Worm (Caenorhabditis elegans) whole organism, L1 larva: ENCODE results near the gene F47B8.13.
A peak's percentile ranks its signal among the peaks of the same experiment; 100 is the strongest.

Experiments
- C04F5.9 ChIP-seq: sonication (generic microtip); optimal IDR thresholded peaks from 2 replicates; lab custom pipeline; 2016; ENCODE audit warnings: missing genetic modification characterization, missing compliant biosample characterization
- Y116A8C.19 ChIP-seq: sonication (generic microtip); optimal IDR thresholded peaks from 2 replicates; lab custom pipeline; 2016; ENCODE audit warnings: missing compliant biosample characterization, missing genetic modification characterization, borderline replicate concordance
- alr-1 ChIP-seq: fragments of 200-800 bp; sonication (Bioruptor generic); optimal IDR thresholded peaks from 2 replicates; lab custom pipeline; 2018; ENCODE audit warnings: borderline replicate concordance, mild to moderate bottlenecking, missing genetic modification characterization, missing compliant biosample characterization
- ceh-63 ChIP-seq: fragments of 200-800 bp; sonication (Bioruptor generic); optimal IDR thresholded peaks from 2 replicates; lab custom pipeline; 2018; ENCODE audit warnings: mild to moderate bottlenecking, missing genetic modification characterization, missing compliant biosample characterization
- ceh-8 ChIP-seq: fragments of 200-800 bp; sonication (Bioruptor generic); optimal IDR thresholded peaks from 2 replicates; lab custom pipeline; 2018; ENCODE audit warnings: mild to moderate bottlenecking, missing genetic modification characterization, moderate library complexity, missing compliant biosample characterization
- ceh-90 ChIP-seq: sonication (generic microtip); optimal IDR thresholded peaks from 2 replicates; lab custom pipeline; 2016; ENCODE audit warnings: missing genetic modification characterization, missing compliant biosample characterization
- efl-1 ChIP-seq, 4 experiments: fragments of 150-350 bp; optimal IDR thresholded peaks in 3 of 4; peaks in 1 of 4; 1 replicate in 1 of 4; 2 replicates in 3 of 4; lab custom pipeline; 2014; ENCODE audit warnings: missing biosample characterization in 2 of 4, missing genetic modification characterization in 2 of 4, missing genetic modification reagents in 2 of 4
- efl-3 ChIP-seq: fragments of 200-800 bp; sonication (Bioruptor generic); optimal IDR thresholded peaks from 2 replicates; lab custom pipeline; 2018; ENCODE audit warnings: mild to moderate bottlenecking, missing genetic modification characterization, missing compliant biosample characterization
- egl-13 ChIP-seq: sonication (generic microtip); optimal IDR thresholded peaks from 2 replicates; lab custom pipeline; 2016; ENCODE audit warnings: missing genotype, missing genetic modification reagents, missing genetic modification characterization, missing compliant biosample characterization
- egl-27 ChIP-seq, 2 experiments: fragments of 150-350 bp in 1 of 2; sonication (generic microtip); optimal IDR thresholded peaks; 3 replicates each; lab custom pipeline; 2017 to 2018; ENCODE audit warnings: missing biosample characterization in 2 of 2, missing genetic modification characterization in 2 of 2, missing genetic modification reagents in 2 of 2
- elt-3 ChIP-seq, 6 experiments: fragments of 150-350 bp in 1 of 6; sonication (generic microtip); optimal IDR thresholded peaks; 2 replicates each; lab custom pipeline; 2017 to 2018; ENCODE audit warnings: missing biosample characterization in 6 of 6, missing genetic modification characterization in 6 of 6, inconsistent platforms in 1 of 6
- fkh-8 ChIP-seq: sonication (generic microtip); optimal IDR thresholded peaks from 2 replicates; lab custom pipeline; 2016; ENCODE audit warnings: mild to moderate bottlenecking, missing genetic modification characterization, missing compliant biosample characterization
- fos-1 ChIP-seq: fragments of 150-350 bp; optimal IDR thresholded peaks from 2 replicates; lab custom pipeline; 2014; ENCODE audit warnings: missing biosample characterization, missing genetic modification characterization
- grh-1 ChIP-seq: fragments of 200-800 bp; sonication (Bioruptor generic); IDR thresholded peaks from 2 replicates; pipeline ENCODE4 v1.3.6; 2022; ENCODE audit warnings: missing genetic modification reagents, missing genetic modification characterization, missing compliant biosample characterization
- hlh-4 ChIP-seq: sonication (generic microtip); optimal IDR thresholded peaks from 2 replicates; lab custom pipeline; 2016; ENCODE audit warnings: mild to moderate bottlenecking, missing genetic modification characterization, missing compliant biosample characterization
- hpl-2 ChIP-seq: fragments of 150-350 bp; optimal IDR thresholded peaks from 2 replicates; lab custom pipeline; 2014; ENCODE audit warnings: missing biosample characterization, missing genetic modification reagents, missing genetic modification characterization
- irx-1 ChIP-seq: sonication (generic microtip); optimal IDR thresholded peaks from 2 replicates; lab custom pipeline; 2016; ENCODE audit warnings: missing genetic modification characterization, missing compliant biosample characterization
- jun-1 ChIP-seq: fragments of 150-350 bp; optimal IDR thresholded peaks from 2 replicates; lab custom pipeline; 2014; ENCODE audit warnings: missing biosample characterization, missing genetic modification reagents, missing genetic modification characterization
- lin-13 ChIP-seq: fragments of 150-350 bp; optimal IDR thresholded peaks from 2 replicates; lab custom pipeline; 2014; ENCODE audit warnings: missing biosample characterization, missing genetic modification reagents, missing genetic modification characterization
- lin-15B ChIP-seq: fragments of 150-350 bp; sonication (generic microtip); optimal IDR thresholded peaks from 3 replicates; lab custom pipeline; 2014; ENCODE audit warnings: missing biosample characterization, missing genetic modification characterization
- lin-39 ChIP-seq: fragments of 150-350 bp; optimal IDR thresholded peaks from 2 replicates; lab custom pipeline; 2014; ENCODE audit warnings: missing biosample characterization, missing genetic modification reagents, missing genetic modification characterization
- lsy-2 ChIP-seq, 2 experiments: fragments of 150-350 bp; optimal IDR thresholded peaks; 2 replicates each; lab custom pipeline; 2014; ENCODE audit warnings: missing biosample characterization in 2 of 2, missing genetic modification characterization in 2 of 2
- mdl-1 ChIP-seq, 2 experiments: fragments of 150-350 bp; optimal IDR thresholded peaks; 2 replicates each; lab custom pipeline; 2014 to 2017; ENCODE audit warnings: missing biosample characterization in 2 of 2, missing genetic modification characterization in 2 of 2, inconsistent platforms in 1 of 2
- mef-2 ChIP-seq: fragments of 150-350 bp; optimal IDR thresholded peaks from 2 replicates; lab custom pipeline; 2014; ENCODE audit warnings: missing biosample characterization, missing genetic modification characterization
- nhr-20 ChIP-seq: sonication (generic microtip); optimal IDR thresholded peaks from 2 replicates; lab custom pipeline; 2016; ENCODE audit warnings: mild to moderate bottlenecking, missing genetic modification characterization, missing compliant biosample characterization
- nhr-47 ChIP-seq: sonication (generic microtip); optimal IDR thresholded peaks from 2 replicates; lab custom pipeline; 2016; ENCODE audit warnings: mild to moderate bottlenecking, missing genetic modification characterization, moderate library complexity, missing compliant biosample characterization
- nhr-71 ChIP-seq: sonication (generic microtip); optimal IDR thresholded peaks from 2 replicates; lab custom pipeline; 2016; ENCODE audit warnings: mild to moderate bottlenecking, missing genetic modification characterization, moderate library complexity, missing compliant biosample characterization
- nhr-76 ChIP-seq: sonication (generic microtip); optimal IDR thresholded peaks from 2 replicates; lab custom pipeline; 2017; ENCODE audit warnings: missing biosample characterization, missing genetic modification characterization
- nhr-77 ChIP-seq: fragments of 150-350 bp; optimal IDR thresholded peaks from 2 replicates; lab custom pipeline; 2014; ENCODE audit warnings: missing biosample characterization, missing genetic modification characterization
- pag-3 ChIP-seq: sonication (generic microtip); optimal IDR thresholded peaks from 2 replicates; lab custom pipeline; 2017; ENCODE audit warnings: missing genetic modification characterization, mild to moderate bottlenecking, missing compliant biosample characterization, antibody characterized with exemption, borderline replicate concordance; ENCODE audit not compliant: insufficient read depth
- pax-3 ChIP-seq: fragments of 200-800 bp; sonication (Bioruptor generic); optimal IDR thresholded peaks from 2 replicates; lab custom pipeline; 2018; ENCODE audit warnings: mild to moderate bottlenecking, missing genetic modification characterization, moderate library complexity, missing compliant biosample characterization
- snu-23 ChIP-seq: sonication (generic microtip); optimal IDR thresholded peaks from 2 replicates; lab custom pipeline; 2016; ENCODE audit warnings: missing genetic modification characterization, missing compliant biosample characterization
- sox-4 ChIP-seq: sonication (generic microtip); optimal IDR thresholded peaks from 2 replicates; lab custom pipeline; 2016; ENCODE audit warnings: missing genetic modification characterization, missing compliant biosample characterization
- sup-37 ChIP-seq: fragments of 200-800 bp; sonication (Bioruptor generic); optimal IDR thresholded peaks from 2 replicates; lab custom pipeline; 2018; ENCODE audit warnings: mild to moderate bottlenecking, missing genetic modification characterization, missing compliant biosample characterization
- tbx-2 ChIP-seq: sonication (generic microtip); optimal IDR thresholded peaks from 2 replicates; lab custom pipeline; 2016; ENCODE audit warnings: missing genetic modification characterization, missing compliant biosample characterization
- tlp-1 ChIP-seq: fragments of 150-350 bp; optimal IDR thresholded peaks from 2 replicates; lab custom pipeline; 2014; ENCODE audit warnings: missing biosample characterization, missing genetic modification characterization
- unc-30 ChIP-seq: sonication (generic microtip); optimal IDR thresholded peaks from 2 replicates; lab custom pipeline; 2017; ENCODE audit warnings: missing biosample characterization, missing genetic modification characterization
- unc-86 ChIP-seq: sonication (generic microtip); optimal IDR thresholded peaks from 2 replicates; lab custom pipeline; 2016; ENCODE audit warnings: missing genetic modification characterization, missing compliant biosample characterization
- unc-98 ChIP-seq: fragments of 200-800 bp; sonication (Bioruptor generic); IDR thresholded peaks from 2 replicates; pipeline ENCODE4 v1.3.6; 2022; ENCODE audit warnings: missing genetic modification characterization, missing compliant biosample characterization
- vab-15 ChIP-seq: sonication (generic microtip); optimal IDR thresholded peaks from 2 replicates; lab custom pipeline; 2017; ENCODE audit warnings: missing genotype, mild to moderate bottlenecking, missing genetic modification characterization, missing compliant biosample characterization
- xbp-1 ChIP-seq: sonication (generic microtip); optimal IDR thresholded peaks from 2 replicates; lab custom pipeline; 2016; ENCODE audit warnings: missing genetic modification characterization, missing compliant biosample characterization
- ztf-11 ChIP-seq, 2 experiments: sonication (generic microtip); optimal IDR thresholded peaks; 2 replicates each; lab custom pipeline; 2016 to 2017; ENCODE audit warnings: missing genetic modification characterization in 2 of 2, missing biosample characterization in 1 of 2, missing compliant biosample characterization in 1 of 2
- ztf-4 ChIP-seq: fragments of 150-350 bp; optimal IDR thresholded peaks from 2 replicates; lab custom pipeline; 2014; ENCODE audit warnings: missing biosample characterization, missing genetic modification characterization

Gene F47B8.13

ce11 chrV:14336655-14337054 lies 17.1 kb upstream of the F47B8.13 start, which contains the start of gene srm-6:
srm-6 (plus strand) TSS chrV:14336955.
- TF ChIP-seq fkh-8 (tag; lab: Kevin White, UChicago) (peak; percentile 40), egl-27 (tag; optimal IDR thresholded peaks at IDR 0.05; lab: Kevin White, UChicago) (no peak), nhr-71 (tag; lab: Kevin White, UChicago) (peak; percentile 15), pax-3 (tag; lab: Kevin White, UChicago) (peak; percentile 15), efl-1 (optimal IDR thresholded peaks at IDR 0.05; lab: Kevin White, UChicago) (no peak), efl-1 (GFP tag; optimal IDR thresholded peaks at IDR 0.05 in 1 of 2; lab: Kevin White, UChicago) (peak in 1 of 2 experiments; percentile 20), nhr-47 (peak; percentile 3), tbx-2 (no peak), ceh-8 (peak; percentile 69)
- TF ChIP-seq, all 84 proteins: peak for 6

- peak; percentile 28 for TF ChIP-seq fkh-8 (tag; lab: Kevin White, UChicago)
- no peak for TF ChIP-seq mef-2 (tag; lab: Kevin White, UChicago)
- no peak for TF ChIP-seq mdl-1 (tag; optimal IDR thresholded peaks at IDR 0.05; lab: Kevin White, UChicago)
- TF ChIP-seq ceh-90 = no peak
- no peak for TF ChIP-seq jun-1 (tag; lab: Kevin White, UChicago)
- peak; percentile 7 for TF ChIP-seq nhr-71 (tag; lab: Kevin White, UChicago)
- no peak for TF ChIP-seq unc-30 (tag; lab: Kevin White, UChicago)
Measured at ce11 chrV:14334901-14335300, 15.4 kb upstream of the F47B8.13 start, which contains the start of gene srm-5. srm-5 (plus strand) TSS chrV:14335201.

- TF ChIP-seq tlp-1 = no peak
- TF ChIP-seq sup-37 = no peak
- no peak for TF ChIP-seq C04F5.9 (tag; lab: Kevin White, UChicago)
- no peak for TF ChIP-seq nhr-77 (tag; lab: Kevin White, UChicago)
- TF ChIP-seq irx-1 (tag; lab: Kevin White, UChicago) = no peak
- no peak for TF ChIP-seq egl-13 (tag; lab: Kevin White, UChicago)
- TF ChIP-seq ztf-11 (tag; optimal IDR thresholded peaks at IDR 0.05; lab: Kevin White, UChicago) = no peak
- no peak for TF ChIP-seq grh-1
- no peak for TF ChIP-seq ceh-90
- no peak for TF ChIP-seq ceh-63
- no peak for TF ChIP-seq hpl-2 (GFP tag; lab: Kevin White, UChicago)
- TF ChIP-seq unc-86 (tag; lab: Kevin White, UChicago) = no peak
Measured at ce11 chrV:14333116-14333515, 13.6 kb upstream of the F47B8.13 start, which contains the start of gene srm-4. srm-4 (plus strand) TSS chrV:14333416.

DNA sequence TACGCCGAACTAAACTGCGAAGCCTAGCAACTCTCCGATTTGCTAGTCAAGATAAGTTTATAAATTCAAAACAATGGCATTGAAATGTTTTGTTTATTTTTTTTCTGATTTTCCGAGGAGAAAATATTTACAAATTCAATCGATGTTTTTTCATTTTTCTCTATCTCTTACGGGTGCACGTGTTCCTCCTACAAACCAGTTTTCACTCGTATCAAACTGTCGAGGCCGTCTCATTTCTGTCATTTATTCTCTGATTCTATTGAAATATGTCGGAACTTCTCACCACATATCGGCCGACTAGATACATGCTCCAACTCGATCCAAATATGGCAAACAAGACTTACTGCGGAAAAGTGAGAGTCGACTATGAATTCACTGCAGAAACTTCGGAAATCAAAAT lies 11.9 kb upstream of the F47B8.13 start, which contains the start of gene F47B8.8:
F47B8.8 (plus strand) TSS at position 257 of the 400 bp plus-strand sequence.
- TF ChIP-seq elt-3 (tag; optimal IDR thresholded peaks at IDR 0.05; lab: Kevin White, UChicago) = peak in 1 of 6 experiments; percentile 58
- no peak for TF ChIP-seq ceh-63
- TF ChIP-seq ceh-90 = no peak
- no peak for TF ChIP-seq xbp-1 (tag; lab: Kevin White, UChicago)
- no peak for TF ChIP-seq hlh-4
- TF ChIP-seq tbx-2 = no peak
- no peak for TF ChIP-seq nhr-76 (tag; lab: Kevin White, UChicago)
- TF ChIP-seq nhr-20 (tag; lab: Kevin White, UChicago) = no peak
- TF ChIP-seq sup-37 = no peak
- TF ChIP-seq fos-1 = no peak
- TF ChIP-seq nhr-47 = no peak
- no peak for TF ChIP-seq lsy-2 (tag; optimal IDR thresholded peaks at IDR 0.05; lab: Kevin White, UChicago)
- peak in 1 of 2 experiments; percentile 20 for TF ChIP-seq mdl-1 (tag; optimal IDR thresholded peaks at IDR 0.05; lab: Kevin White, UChicago)
- TF ChIP-seq C04F5.9 (tag; lab: Kevin White, UChicago) = no peak
- no peak for TF ChIP-seq mef-2 (tag; lab: Kevin White, UChicago)
- no peak for TF ChIP-seq jun-1 (tag; lab: Kevin White, UChicago)
- no peak for TF ChIP-seq fkh-8 (tag; lab: Kevin White, UChicago)
- no peak for TF ChIP-seq lin-39 (tag; lab: Kevin White, UChicago)
- TF ChIP-seq egl-13 (tag; lab: Kevin White, UChicago) = no peak
- no peak for TF ChIP-seq irx-1 (tag; lab: Kevin White, UChicago)
- no peak for TF ChIP-seq efl-3 (GFP tag; lab: Kevin White, UChicago)
- TF ChIP-seq grh-1 = peak; percentile 65
- TF ChIP-seq snu-23 (GFP tag; lab: Kevin White, UChicago) = peak; percentile 36
- TF ChIP-seq ztf-4 = no peak
- TF ChIP-seq unc-30 (tag; lab: Kevin White, UChicago) = no peak
- no peak for TF ChIP-seq alr-1 (tag; lab: Kevin White, UChicago)
- TF ChIP-seq Y116A8C.19 = no peak
- no peak for TF ChIP-seq pag-3
- TF ChIP-seq sox-4 (tag; lab: Kevin White, UChicago) = no peak
- no peak for TF ChIP-seq unc-86 (tag; lab: Kevin White, UChicago)
- TF ChIP-seq lin-13 = no peak
- no peak for TF ChIP-seq lin-15B (tag; lab: Kevin White, UChicago)
- no peak for TF ChIP-seq vab-15
- TF ChIP-seq unc-98 (GFP tag; lab: Robert Waterston, UW) = no peak
